Worm (Caenorhabditis elegans) whole organism, young adult: ENCODE data around the gene ifas-2.
A peak's percentile ranks its signal among the peaks of the same experiment; 100 is the strongest.

Experiments used
- C06A6.2 ChIP-seq: fragments of 200-800 bp; sonication (Bioruptor generic); conservative IDR thresholded peaks from 2 replicates; pipeline ENCODE4 v1.3.6; 2022; ENCODE audit warnings: missing genetic modification characterization, missing compliant biosample characterization
- F10E7.11 ChIP-seq: sonication (generic microtip); optimal IDR thresholded peaks from 2 replicates; lab custom pipeline; 2017; ENCODE audit warnings: mild to moderate bottlenecking, missing genetic modification characterization, moderate library complexity, missing compliant biosample characterization
- F33H1.4 ChIP-seq: fragments of 200-800 bp; sonication (Bioruptor generic); IDR thresholded peaks from 2 replicates; pipeline ENCODE4 v1.3.6; 2022; ENCODE audit warnings: missing genetic modification reagents, missing genetic modification characterization, missing compliant biosample characterization
- F55B11.4 ChIP-seq: sonication (generic microtip); optimal IDR thresholded peaks from 2 replicates; lab custom pipeline; 2016; ENCODE audit warnings: missing compliant biosample characterization, missing genetic modification characterization, borderline replicate concordance; ENCODE audit not compliant: insufficient read depth
- T07F8.4 ChIP-seq: sonication (generic microtip); optimal IDR thresholded peaks from 2 replicates; lab custom pipeline; 2016; ENCODE audit warnings: mild to moderate bottlenecking, missing genetic modification characterization, moderate library complexity, missing compliant biosample characterization
- T26A5.8 ChIP-seq: sonication (generic microtip); optimal IDR thresholded peaks from 2 replicates; lab custom pipeline; 2016; ENCODE audit warnings: missing genetic modification characterization, missing compliant biosample characterization
- Y56A3A.18 ChIP-seq: fragments of 200-800 bp; sonication (Bioruptor generic); IDR thresholded peaks from 2 replicates; pipeline ENCODE4 v1.3.6; 2022; ENCODE audit warnings: missing genetic modification reagents, missing genetic modification characterization, missing compliant biosample characterization
- Y79H2A.3 ChIP-seq: fragments of 200-800 bp; sonication (Bioruptor generic); conservative IDR thresholded peaks from 2 replicates; pipeline ENCODE4 v1.3.6; 2022; ENCODE audit warnings: missing genetic modification reagents, missing genetic modification characterization, missing compliant biosample characterization
- akir-1 ChIP-seq: fragments of 200-800 bp; sonication (Bioruptor generic); optimal IDR thresholded peaks from 2 replicates; lab custom pipeline; 2018; ENCODE audit warnings: mild to moderate bottlenecking, missing genetic modification characterization, moderate library complexity, missing compliant biosample characterization
- athp-1 ChIP-seq: sonication (generic microtip); optimal IDR thresholded peaks from 2 replicates; lab custom pipeline; 2017; ENCODE audit warnings: mild to moderate bottlenecking, missing genetic modification characterization, missing compliant biosample characterization
- ccch-3 ChIP-seq: fragments of 200-800 bp; sonication (Bioruptor generic); optimal IDR thresholded peaks from 2 replicates; lab custom pipeline; 2018; ENCODE audit warnings: mild to moderate bottlenecking, missing genetic modification characterization, missing compliant biosample characterization
- ceh-40 ChIP-seq: fragments of 200-800 bp; sonication (Bioruptor generic); IDR thresholded peaks from 2 replicates; pipeline ENCODE4 v1.3.6; 2022; ENCODE audit warnings: missing genetic modification characterization, missing compliant biosample characterization
- ceh-91 ChIP-seq: fragments of 200-800 bp; sonication (Bioruptor generic); IDR thresholded peaks from 2 replicates; pipeline ENCODE4 v1.3.6; 2022; ENCODE audit warnings: missing genetic modification reagents, missing genetic modification characterization, missing compliant biosample characterization
- dpff-1 ChIP-seq: sonication (generic microtip); optimal IDR thresholded peaks from 2 replicates; lab custom pipeline; 2017; ENCODE audit warnings: mild to moderate bottlenecking, missing genetic modification characterization, missing compliant biosample characterization
- efl-1 ChIP-seq: fragments of 150-350 bp; optimal IDR thresholded peaks from 2 replicates; lab custom pipeline; 2014; ENCODE audit warnings: missing biosample characterization, missing genetic modification reagents, missing genetic modification characterization
- egl-18 ChIP-seq: fragments of 200-800 bp; sonication (Bioruptor generic); IDR thresholded peaks from 2 replicates; pipeline ENCODE4 v1.3.6; 2022; ENCODE audit warnings: missing genetic modification reagents, missing genetic modification characterization, missing compliant biosample characterization
- him-1 ChIP-seq: sonication (generic microtip); optimal IDR thresholded peaks from 2 replicates; lab custom pipeline; 2016; ENCODE audit warnings: missing genotype, missing genetic modification reagents, missing genetic modification characterization, missing compliant biosample characterization
- hlh-26 ChIP-seq: fragments of 200-800 bp; sonication (Bioruptor generic); conservative IDR thresholded peaks from 2 replicates; pipeline ENCODE4 v1.3.6; 2022; ENCODE audit warnings: missing genetic modification reagents, missing genetic modification characterization, missing compliant biosample characterization
- hmg-1.2 ChIP-seq: fragments of 200-800 bp; sonication (Bioruptor generic); IDR thresholded peaks from 2 replicates; pipeline ENCODE4 v1.3.6; 2022; ENCODE audit warnings: missing genetic modification reagents, missing genetic modification characterization, missing compliant biosample characterization
- hsf-1 ChIP-seq: fragments of 200-800 bp; sonication (Bioruptor generic); IDR thresholded peaks from 2 replicates; pipeline ENCODE4 v1.3.6; 2022; ENCODE audit warnings: missing genetic modification reagents, missing genetic modification characterization, missing compliant biosample characterization
- let-607 ChIP-seq, 2 experiments: fragments of 200-800 bp in 1 of 2; sonication (Bioruptor generic) in 1 of 2; sonication (generic microtip) in 1 of 2; optimal IDR thresholded peaks; 2 replicates each; lab custom pipeline; 2016 to 2018; ENCODE audit warnings: mild to moderate bottlenecking in 2 of 2, missing compliant biosample characterization in 2 of 2, missing genetic modification characterization in 2 of 2, moderate library complexity in 2 of 2, missing genotype in 1 of 2
- lin-40 ChIP-seq: sonication (generic microtip); optimal IDR thresholded peaks from 2 replicates; lab custom pipeline; 2016; ENCODE audit warnings: missing genetic modification characterization, mild to moderate bottlenecking, missing compliant biosample characterization, missing genotype, missing genetic modification reagents
- lin-54 ChIP-seq: fragments of 200-800 bp; sonication (Bioruptor generic); optimal IDR thresholded peaks from 2 replicates; lab custom pipeline; 2018; ENCODE audit warnings: mild to moderate bottlenecking, missing genetic modification characterization, missing compliant biosample characterization
- lsy-27 ChIP-seq: sonication (generic microtip); optimal IDR thresholded peaks from 2 replicates; lab custom pipeline; 2017; ENCODE audit warnings: missing genetic modification characterization, mild to moderate bottlenecking, missing compliant biosample characterization, antibody characterized with exemption, missing genotype, borderline replicate concordance; ENCODE audit not compliant: insufficient read depth
- madf-10 ChIP-seq: sonication (generic microtip); optimal IDR thresholded peaks from 2 replicates; lab custom pipeline; 2016; ENCODE audit warnings: mild to moderate bottlenecking, missing genetic modification characterization, missing compliant biosample characterization
- madf-6 ChIP-seq: fragments of 200-800 bp; sonication (Bioruptor generic); IDR thresholded peaks from 2 replicates; pipeline ENCODE4 v1.3.6; 2022; ENCODE audit warnings: missing genetic modification reagents, missing genetic modification characterization, missing compliant biosample characterization
- mcd-1 ChIP-seq: fragments of 200-800 bp; sonication (Bioruptor generic); IDR thresholded peaks from 2 replicates; pipeline ENCODE4 v1.3.6; 2022; ENCODE audit warnings: missing genetic modification reagents, missing genetic modification characterization, missing compliant biosample characterization
- nhr-80 ChIP-seq: sonication (generic microtip); optimal IDR thresholded peaks from 2 replicates; lab custom pipeline; 2016; ENCODE audit warnings: missing genetic modification characterization, missing compliant biosample characterization
- nhr-90 ChIP-seq: sonication (generic microtip); optimal IDR thresholded peaks from 2 replicates; lab custom pipeline; 2016; ENCODE audit warnings: missing genotype, mild to moderate bottlenecking, missing genetic modification characterization, missing compliant biosample characterization
- rec-8 ChIP-seq, 2 experiments: sonication (generic microtip); optimal IDR thresholded peaks; 2 replicates each; lab custom pipeline; 2016; ENCODE audit warnings: mild to moderate bottlenecking in 2 of 2, missing genetic modification characterization in 2 of 2, missing genetic modification reagents in 2 of 2, missing genotype in 2 of 2, missing biosample characterization in 1 of 2, missing compliant biosample characterization in 1 of 2, moderate library complexity in 1 of 2
- repo-1 ChIP-seq: sonication (generic microtip); optimal IDR thresholded peaks from 2 replicates; lab custom pipeline; 2017; ENCODE audit warnings: mild to moderate bottlenecking, missing genetic modification characterization, missing compliant biosample characterization
- sdz-38 ChIP-seq: sonication (generic microtip); optimal IDR thresholded peaks from 2 replicates; lab custom pipeline; 2016; ENCODE audit warnings: missing genotype, missing genetic modification characterization, missing compliant biosample characterization
- snpc-1.1 ChIP-seq: sonication (generic microtip); optimal IDR thresholded peaks from 2 replicates; lab custom pipeline; 2017; ENCODE audit warnings: missing genetic modification characterization, mild to moderate bottlenecking, missing compliant biosample characterization, antibody characterized with exemption, moderate library complexity, missing genotype, missing genetic modification reagents; ENCODE audit not compliant: insufficient read depth
- snpc-1.3 ChIP-seq: sonication (generic microtip); optimal IDR thresholded peaks from 2 replicates; lab custom pipeline; 2017; ENCODE audit warnings: missing genetic modification characterization, mild to moderate bottlenecking, missing compliant biosample characterization, antibody characterized with exemption, moderate library complexity, missing genotype, missing genetic modification reagents; ENCODE audit not compliant: insufficient read depth
- snpc-3.4 ChIP-seq: sonication (generic microtip); optimal IDR thresholded peaks from 2 replicates; lab custom pipeline; 2017; ENCODE audit warnings: missing genetic modification characterization, mild to moderate bottlenecking, missing compliant biosample characterization, antibody characterized with exemption, moderate library complexity, missing genotype, missing genetic modification reagents
- somi-1 ChIP-seq: fragments of 200-800 bp; sonication (Bioruptor generic); optimal IDR thresholded peaks from 2 replicates; lab custom pipeline; 2018; ENCODE audit warnings: mild to moderate bottlenecking, missing genetic modification characterization, missing compliant biosample characterization
- unc-130 ChIP-seq: sonication (generic microtip); optimal IDR thresholded peaks from 2 replicates; lab custom pipeline; 2016; ENCODE audit warnings: missing genetic modification reagents, missing genetic modification characterization, missing compliant biosample characterization
- ztf-18 ChIP-seq: sonication (generic microtip); optimal IDR thresholded peaks from 2 replicates; lab custom pipeline; 2016; ENCODE audit warnings: missing genotype, mild to moderate bottlenecking, missing genetic modification characterization, missing compliant biosample characterization
- ztf-26 ChIP-seq: sonication (generic microtip); optimal IDR thresholded peaks from 2 replicates; lab custom pipeline; 2017; ENCODE audit warnings: missing genetic modification characterization, missing compliant biosample characterization
- ztf-28 ChIP-seq: fragments of 200-800 bp; sonication (Bioruptor generic); IDR thresholded peaks from 2 replicates; pipeline ENCODE4 v1.3.6; 2022; ENCODE audit warnings: missing genetic modification reagents, missing genetic modification characterization, missing compliant biosample characterization

ifas-2 gene

ce11 chrV:16904612-16905011 is 15.9 kb upstream of the ifas-2 start, which contains the start of gene nhr-262 (continued):
- TF ChIP-seq F33H1.4 (GFP tag; lab: Robert Waterston, UW) (no peak), akir-1 (GFP tag; lab: Kevin White, UChicago) (no peak), ccch-3 (no peak), nhr-90 (tag; lab: Kevin White, UChicago) (no peak), unc-130 (GFP tag; lab: Kevin White, UChicago) (no peak)

ce11 chrV:16902726-16903125 is 14.0 kb upstream of the ifas-2 start, which contains the start of gene srd-68:
TSS of gene srd-68 (minus strand) at chrV:16902826.
- TF ChIP-seq F10E7.11 (tag; lab: Kevin White, UChicago) (no peak), lin-54 (no peak), lsy-27 (tag; lab: Kevin White, UChicago) (no peak), hsf-1 (GFP tag; lab: Robert Waterston, UW) (no peak), madf-10 (tag; lab: Kevin White, UChicago) (no peak), snpc-3.4 (tag; lab: Kevin White, UChicago) (no peak), him-1 (tag; lab: Kevin White, UChicago) (no peak), snpc-1.1 (tag; lab: Kevin White, UChicago) (no peak), T26A5.8 (tag; lab: Kevin White, UChicago) (no peak), lin-40 (tag; lab: Kevin White, UChicago) (no peak), repo-1 (tag; lab: Kevin White, UChicago) (no peak), C06A6.2 (GFP tag; lab: Robert Waterston, UW) (no peak), mcd-1 (GFP tag; lab: Robert Waterston, UW) (no peak), hmg-1.2 (GFP tag; lab: Robert Waterston, UW) (no peak), ztf-18 (tag; lab: Kevin White, UChicago) (no peak), nhr-80 (tag; lab: Kevin White, UChicago) (no peak), T07F8.4 (tag; lab: Kevin White, UChicago) (no peak), F33H1.4 (GFP tag; lab: Robert Waterston, UW) (no peak), ccch-3 (no peak), ceh-40 (GFP tag; lab: Robert Waterston, UW) (no peak)

ce11 chrV:16899355-16899754 is 10.7 kb upstream of the ifas-2 start, which contains the start of gene fbxa-45:
TSS of gene fbxa-45 (minus strand) at chrV:16899455.
- TF ChIP-seq egl-18 (0 out of 2 replicates have a peak, but pooled peaks have one; percentile 26), efl-1 (no peak), let-607 (tag; optimal IDR thresholded peaks at IDR 0.05; lab: Kevin White, UChicago) (no peak)

ce11 chrV:16893440-16893839 is 4.8 kb upstream of the ifas-2 start, which contains the start of gene F09C6.15:
TSS of gene F09C6.15 (plus strand) at chrV:16893740.
- TF ChIP-seq lsy-27 (tag; lab: Kevin White, UChicago) (no peak), F55B11.4 (tag; lab: Kevin White, UChicago) (no peak), Y79H2A.3 (GFP tag; lab: Robert Waterston, UW) (no peak), hmg-1.2 (GFP tag; lab: Robert Waterston, UW) (no peak), dpff-1 (no peak), rec-8 (tag; optimal IDR thresholded peaks at IDR 0.05; lab: Kevin White, UChicago) (no peak), ceh-91 (GFP tag; lab: Robert Waterston, UW) (no peak), sdz-38 (no peak), somi-1 (GFP tag; lab: Kevin White, UChicago) (no peak), snpc-1.3 (tag; lab: Kevin White, UChicago) (no peak), nhr-80 (tag; lab: Kevin White, UChicago) (no peak), ztf-28 (no peak), ccch-3 (no peak), hlh-26 (no peak), athp-1 (tag; lab: Kevin White, UChicago) (no peak), repo-1 (tag; lab: Kevin White, UChicago) (no peak), ztf-26 (tag; lab: Kevin White, UChicago) (no peak), Y56A3A.18 (no peak), madf-6 (no peak)
- TF ChIP-seq, all 124 proteins: peak for 0
